Fruit fly (Drosophila melanogaster): ENCODE data around the gene Zcchc7.

Zcchc7 gene

DNA sequence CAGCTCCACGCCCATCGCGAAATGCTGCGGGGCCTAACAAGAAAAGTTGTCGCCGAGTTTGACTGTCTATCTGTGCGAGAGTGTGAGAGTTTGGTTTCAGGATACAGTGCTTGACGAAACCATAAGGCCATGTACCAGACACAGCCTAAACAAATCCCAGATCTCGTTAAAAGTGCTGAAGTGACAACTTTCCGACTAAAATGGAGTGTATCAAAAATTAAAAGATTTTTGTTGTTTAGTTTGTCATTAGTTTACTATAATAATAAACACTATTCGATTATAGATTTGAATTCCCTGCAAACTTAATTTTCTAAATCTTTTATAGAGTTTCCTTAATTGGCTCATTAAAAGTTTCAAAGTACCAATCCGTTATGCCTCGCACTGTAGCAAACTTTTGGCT, 48.5 kb downstream of the Zcchc7 start:
- no peak for TF ChIP-seq CG10348 (GFP tag; IDR thresholded peaks at IDR 0.05)
- TF ChIP-seq fd96Ca (GFP tag; IDR thresholded peaks at IDR 0.05) = peak; percentile 44; the same call in 1 of the 3 replicates
- TF ChIP-seq CG4496 (GFP tag; IDR thresholded peaks at IDR 0.05) = peak; percentile 28; the same call in 1 of the 3 replicates
- TF ChIP-seq CG14655 (GFP tag; optimal IDR thresholded peaks at IDR 0.05) = peak; percentile 8
- TF ChIP-seq Ets98B (GFP tag; IDR thresholded peaks at IDR 0.05) = peak; percentile 28; the same call in 1 of the 2 replicates
- TF ChIP-seq CG32121 (GFP tag; IDR thresholded peaks at IDR 0.05) = no peak

DNA sequence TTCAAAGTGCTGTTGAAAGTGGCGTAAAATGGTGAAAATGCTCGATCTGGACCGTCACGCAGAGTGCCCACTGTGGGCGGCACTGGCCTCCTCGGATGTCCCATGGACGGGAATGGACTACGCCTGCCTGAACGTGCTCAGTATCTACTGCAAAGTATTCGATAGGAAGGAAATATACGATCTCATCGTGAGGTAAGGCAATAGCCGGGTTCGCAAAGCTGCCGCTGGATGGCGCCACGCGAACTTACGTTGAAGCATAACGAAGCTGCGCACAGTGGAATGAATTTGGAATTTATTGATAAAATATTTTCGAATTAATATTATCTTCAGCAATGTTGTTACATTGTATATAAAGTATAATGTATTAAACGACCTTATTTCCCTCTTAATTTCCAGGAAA, 51.2 kb downstream of the Zcchc7 start:
- TF ChIP-seq Snoo (tag; optimal IDR thresholded peaks at IDR 0.05) (no peak), Ets98B (GFP tag; IDR thresholded peaks at IDR 0.05) (0 out of 2 replicates have a peak, but pooled peaks have one; percentile 13)

All from whole organism, pupa.